Worm (Caenorhabditis elegans) whole organism, late embryonic: ENCODE measurements around the gene cyp-34A6.

ENCODE experiments used
- C08G9.2 ChIP-seq: sonication (generic microtip); optimal IDR thresholded peaks from 2 replicates; lab custom pipeline; 2016; ENCODE audit warnings: mild to moderate bottlenecking, missing genetic modification characterization, moderate library complexity, missing compliant biosample characterization
- C38D4.7 ChIP-seq: fragments of 200-800 bp; sonication (Bioruptor generic); optimal IDR thresholded peaks from 2 replicates; lab custom pipeline; 2018; ENCODE audit warnings: mild to moderate bottlenecking, missing genetic modification characterization, moderate library complexity, missing compliant biosample characterization
- F13H6.1 ChIP-seq: sonication (generic microtip); optimal IDR thresholded peaks from 2 replicates; lab custom pipeline; 2016; ENCODE audit warnings: missing genetic modification characterization, missing compliant biosample characterization
- Y22D7AL.16 ChIP-seq: sonication (generic microtip); optimal IDR thresholded peaks from 2 replicates; lab custom pipeline; 2016; ENCODE audit warnings: missing genetic modification characterization, missing compliant biosample characterization
- ahr-1 ChIP-seq: sonication (generic microtip); optimal IDR thresholded peaks from 2 replicates; lab custom pipeline; 2016; ENCODE audit warnings: missing genetic modification characterization, missing compliant biosample characterization
- ama-1 ChIP-seq: fragments of 150-350 bp; optimal IDR thresholded peaks from 2 replicates; lab custom pipeline; 2014
- ceh-18 ChIP-seq: sonication (generic microtip); optimal IDR thresholded peaks from 2 replicates; lab custom pipeline; 2016; ENCODE audit warnings: missing genetic modification characterization, missing compliant biosample characterization
- ceh-19 ChIP-seq: fragments of 200-800 bp; sonication (Bioruptor generic); optimal IDR thresholded peaks from 2 replicates; lab custom pipeline; 2018; ENCODE audit warnings: mild to moderate bottlenecking, missing genetic modification characterization, missing compliant biosample characterization
- ceh-2 ChIP-seq: sonication (generic microtip); optimal IDR thresholded peaks from 2 replicates; lab custom pipeline; 2016; ENCODE audit warnings: missing genotype, missing genetic modification characterization, missing compliant biosample characterization
- ceh-30 ChIP-seq: fragments of 150-350 bp; optimal IDR thresholded peaks from 2 replicates; lab custom pipeline; 2014; ENCODE audit warnings: missing biosample characterization, missing genetic modification characterization
- ceh-31 ChIP-seq: sonication (generic microtip); optimal IDR thresholded peaks from 2 replicates; lab custom pipeline; 2016; ENCODE audit warnings: missing genetic modification characterization, missing compliant biosample characterization
- ceh-34 ChIP-seq: sonication (generic microtip); optimal IDR thresholded peaks from 2 replicates; lab custom pipeline; 2016; ENCODE audit warnings: mild to moderate bottlenecking, missing genetic modification characterization, missing compliant biosample characterization
- ceh-48 ChIP-seq: sonication (generic microtip); optimal IDR thresholded peaks from 2 replicates; lab custom pipeline; 2016; ENCODE audit warnings: missing genetic modification characterization, inconsistent platforms, missing compliant biosample characterization
- ceh-6 ChIP-seq: fragments of 200-800 bp; sonication (Bioruptor generic); optimal IDR thresholded peaks from 2 replicates; lab custom pipeline; 2018; ENCODE audit warnings: mild to moderate bottlenecking, missing genetic modification characterization, missing compliant biosample characterization
- ceh-9 ChIP-seq: sonication (generic microtip); optimal IDR thresholded peaks from 2 replicates; lab custom pipeline; 2016; ENCODE audit warnings: mild to moderate bottlenecking, missing genetic modification characterization, inconsistent platforms, missing compliant biosample characterization
- elt-4 ChIP-seq: sonication (generic microtip); optimal IDR thresholded peaks from 2 replicates; lab custom pipeline; 2016; ENCODE audit warnings: missing genetic modification characterization, missing compliant biosample characterization
- ets-4 ChIP-seq: sonication (generic microtip); optimal IDR thresholded peaks from 2 replicates; lab custom pipeline; 2016; ENCODE audit warnings: missing genetic modification characterization, missing compliant biosample characterization
- fkh-10 ChIP-seq: fragments of 150-350 bp; optimal IDR thresholded peaks from 2 replicates; lab custom pipeline; 2014; ENCODE audit warnings: missing biosample characterization, missing genetic modification reagents, missing genetic modification characterization
- hlh-13 ChIP-seq: fragments of 200-800 bp; sonication (Bioruptor generic); optimal IDR thresholded peaks from 2 replicates; lab custom pipeline; 2018; ENCODE audit warnings: mild to moderate bottlenecking, missing genetic modification characterization, missing compliant biosample characterization
- hlh-15 ChIP-seq: sonication (generic microtip); optimal IDR thresholded peaks from 2 replicates; lab custom pipeline; 2016; ENCODE audit warnings: missing genetic modification characterization, missing compliant biosample characterization
- hlh-30 ChIP-seq: sonication (generic microtip); optimal IDR thresholded peaks from 2 replicates; lab custom pipeline; 2017; ENCODE audit warnings: antibody characterized with exemption, missing genetic modification characterization, missing compliant biosample characterization; ENCODE audit not compliant: insufficient read depth
- lim-6 ChIP-seq: sonication (generic microtip); optimal IDR thresholded peaks from 2 replicates; lab custom pipeline; 2016; ENCODE audit warnings: missing genetic modification characterization, missing compliant biosample characterization
- madf-2 ChIP-seq: sonication (generic microtip); optimal IDR thresholded peaks from 2 replicates; lab custom pipeline; 2017; ENCODE audit warnings: missing genetic modification characterization, missing compliant biosample characterization
- mec-3 ChIP-seq: sonication (generic microtip); optimal IDR thresholded peaks from 2 replicates; lab custom pipeline; 2016; ENCODE audit warnings: borderline replicate concordance, missing genetic modification characterization, missing compliant biosample characterization
- nfya-1 ChIP-seq: sonication (generic microtip); optimal IDR thresholded peaks from 2 replicates; lab custom pipeline; 2017; ENCODE audit warnings: missing genetic modification characterization, mild to moderate bottlenecking, missing compliant biosample characterization, antibody characterized with exemption, moderate library complexity
- nhr-232 ChIP-seq: sonication (generic microtip); optimal IDR thresholded peaks from 2 replicates; lab custom pipeline; 2016; ENCODE audit warnings: missing genetic modification characterization, missing compliant biosample characterization
- pag-3 ChIP-seq: sonication (generic microtip); optimal IDR thresholded peaks from 2 replicates; lab custom pipeline; 2016; ENCODE audit warnings: missing compliant biosample characterization, missing genetic modification characterization, borderline replicate concordance
- pat-9 ChIP-seq: fragments of 200-800 bp; sonication (Bioruptor generic); optimal IDR thresholded peaks from 2 replicates; lab custom pipeline; 2018; ENCODE audit warnings: mild to moderate bottlenecking, missing genetic modification characterization, moderate library complexity, missing compliant biosample characterization
- pha-2 ChIP-seq: sonication (generic microtip); optimal IDR thresholded peaks from 2 replicates; lab custom pipeline; 2017; ENCODE audit warnings: mild to moderate bottlenecking, missing genetic modification characterization, missing compliant biosample characterization
- pha-4 ChIP-seq: fragments of 150-350 bp; optimal IDR thresholded peaks from 2 replicates; lab custom pipeline; 2018; ENCODE audit warnings: missing biosample characterization, missing genetic modification reagents, missing genetic modification characterization
- pqm-1 ChIP-seq: sonication (generic microtip); optimal IDR thresholded peaks from 2 replicates; lab custom pipeline; 2016; ENCODE audit warnings: missing genetic modification characterization, missing compliant biosample characterization
- ref-2 ChIP-seq: sonication (generic microtip); optimal IDR thresholded peaks from 2 replicates; lab custom pipeline; 2016; ENCODE audit warnings: missing genetic modification characterization, missing compliant biosample characterization
- rnt-1 ChIP-seq: sonication (generic microtip); optimal IDR thresholded peaks from 2 replicates; lab custom pipeline; 2016; ENCODE audit warnings: missing genetic modification characterization, missing compliant biosample characterization
- sdc-2 ChIP-seq: sonication (generic microtip); optimal IDR thresholded peaks from 2 replicates; lab custom pipeline; 2016; ENCODE audit warnings: missing genotype, missing genetic modification characterization, missing compliant biosample characterization
- syd-9 ChIP-seq: sonication (generic microtip); optimal IDR thresholded peaks from 2 replicates; lab custom pipeline; 2016; ENCODE audit warnings: mild to moderate bottlenecking, missing genetic modification characterization, moderate library complexity, missing compliant biosample characterization
- tbx-2 ChIP-seq: sonication (generic microtip); optimal IDR thresholded peaks from 2 replicates; lab custom pipeline; 2016; ENCODE audit warnings: missing genetic modification characterization, missing compliant biosample characterization
- tbx-7 ChIP-seq: sonication (generic microtip); optimal IDR thresholded peaks from 2 replicates; lab custom pipeline; 2016; ENCODE audit warnings: missing genotype, missing genetic modification characterization, missing compliant biosample characterization
- ttx-3 ChIP-seq: sonication (generic microtip); optimal IDR thresholded peaks from 2 replicates; lab custom pipeline; 2016; ENCODE audit warnings: missing genetic modification reagents, missing genetic modification characterization, missing compliant biosample characterization
- unc-55 ChIP-seq: sonication (generic microtip); optimal IDR thresholded peaks from 2 replicates; lab custom pipeline; 2017; ENCODE audit warnings: missing biosample characterization, missing genetic modification reagents, missing genetic modification characterization
- unc-86 ChIP-seq: sonication (generic microtip); optimal IDR thresholded peaks from 2 replicates; lab custom pipeline; 2016; ENCODE audit warnings: missing genetic modification characterization, missing compliant biosample characterization
- zip-5 ChIP-seq: sonication (generic microtip); optimal IDR thresholded peaks from 2 replicates; lab custom pipeline; 2016; ENCODE audit warnings: missing genetic modification characterization, missing compliant biosample characterization

The cyp-34A6 gene

DNA sequence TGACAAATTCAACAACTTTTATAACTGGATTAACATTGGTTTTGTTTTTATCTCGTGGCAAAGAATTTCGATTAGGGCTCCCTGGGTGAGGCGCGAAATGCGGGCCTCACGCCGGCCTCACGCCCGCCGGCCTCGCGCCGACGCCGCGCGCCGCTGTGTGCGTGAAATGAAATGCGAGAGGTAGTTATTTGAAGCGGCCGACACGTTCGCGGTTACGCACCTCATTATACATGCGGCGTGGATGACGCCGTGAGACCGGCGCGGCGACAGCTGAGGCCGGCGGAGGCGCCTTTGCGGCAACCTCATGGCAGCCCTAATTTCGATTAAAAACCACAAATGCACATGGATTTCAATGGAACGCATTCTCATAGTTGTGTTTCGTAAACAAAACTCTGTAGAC lies 33.6 kb downstream of the cyp-34A6 start:
- TF ChIP-seq pag-3 (no peak), C08G9.2 (tag; lab: Kevin White, UChicago) (no peak), ceh-19 (no peak), ceh-31 (tag; lab: Kevin White, UChicago) (no peak), ama-1 (lab: Kevin White, UChicago) (no peak), mec-3 (no peak)

DNA sequence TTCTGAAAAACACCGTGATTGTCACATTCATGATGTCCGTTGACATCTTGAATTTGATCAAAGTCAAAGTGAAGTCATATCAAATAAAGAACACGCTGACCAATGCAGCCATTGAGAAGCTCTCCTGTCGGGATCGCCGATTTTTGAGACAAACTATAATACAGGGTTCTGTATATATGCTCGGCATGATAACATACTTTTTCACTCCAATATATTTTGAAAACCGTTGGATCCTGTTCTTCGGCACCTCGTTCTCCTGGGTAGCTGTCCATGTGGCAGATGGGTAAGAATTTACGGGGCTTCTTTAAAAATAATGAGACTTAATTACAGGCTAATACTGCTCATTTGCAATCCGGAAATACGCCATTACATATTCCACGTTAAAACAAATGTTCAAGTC lies 38.6 kb downstream of the cyp-34A6 start:
- TF ChIP-seq pat-9 (tag; lab: Kevin White, UChicago) (no peak), pha-4 (no peak), hlh-13 (GFP tag; lab: Kevin White, UChicago) (no peak), madf-2 (no peak), elt-4 (no peak), zip-5 (tag; lab: Kevin White, UChicago) (no peak), C08G9.2 (tag; lab: Kevin White, UChicago) (no peak), tbx-7 (tag; lab: Kevin White, UChicago) (no peak), C38D4.7 (GFP tag; lab: Kevin White, UChicago) (no peak), ceh-2 (no peak), tbx-2 (tag; lab: Kevin White, UChicago) (no peak), ref-2 (no peak), ceh-34 (tag; lab: Kevin White, UChicago) (no peak), unc-86 (tag; lab: Kevin White, UChicago) (no peak), ets-4 (tag; lab: Kevin White, UChicago) (no peak), ceh-30 (no peak), ceh-31 (tag; lab: Kevin White, UChicago) (no peak)

DNA sequence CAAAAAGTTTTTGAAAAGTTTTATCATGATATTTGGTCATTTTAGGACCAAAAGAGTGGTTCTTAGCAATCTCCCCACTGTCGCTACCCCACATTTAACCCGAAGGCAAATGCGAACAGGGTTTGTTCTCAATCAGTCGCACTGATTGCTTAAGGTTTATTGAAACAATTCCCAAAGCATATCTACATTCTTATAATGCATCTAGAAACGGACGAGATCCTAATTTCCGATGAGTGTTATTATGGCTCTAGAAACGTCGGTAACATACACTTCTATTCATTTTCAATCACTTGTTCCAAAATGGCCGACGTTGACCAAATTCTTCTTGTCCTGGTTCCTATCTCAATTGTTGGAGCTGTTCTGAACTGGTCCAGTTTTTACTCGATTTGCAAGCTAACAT lies 39.5 kb downstream of the cyp-34A6 start, which contains the start of gene srx-65:
srx-65 (plus strand) TSS at position 301 of the 400 bp plus-strand sequence.
- TF ChIP-seq nhr-232, result no peak
- no peak for TF ChIP-seq syd-9 (tag; lab: Kevin White, UChicago)
- TF ChIP-seq nfya-1 (tag; lab: Kevin White, UChicago), result no peak
- no peak for TF ChIP-seq hlh-15 (tag; lab: Kevin White, UChicago)
- TF ChIP-seq unc-86 (tag; lab: Kevin White, UChicago), result no peak
- no peak for TF ChIP-seq ama-1 (lab: Kevin White, UChicago)
- no peak for TF ChIP-seq C38D4.7 (GFP tag; lab: Kevin White, UChicago)
- TF ChIP-seq madf-2, result no peak
- TF ChIP-seq pag-3, result no peak
- no peak for TF ChIP-seq tbx-2 (tag; lab: Kevin White, UChicago)
- TF ChIP-seq ref-2, result no peak
- no peak for TF ChIP-seq ceh-6
- TF ChIP-seq ceh-48 (tag; lab: Kevin White, UChicago), result no peak
- no peak for TF ChIP-seq sdc-2 (tag; lab: Kevin White, UChicago)
- TF ChIP-seq hlh-30, result no peak

DNA sequence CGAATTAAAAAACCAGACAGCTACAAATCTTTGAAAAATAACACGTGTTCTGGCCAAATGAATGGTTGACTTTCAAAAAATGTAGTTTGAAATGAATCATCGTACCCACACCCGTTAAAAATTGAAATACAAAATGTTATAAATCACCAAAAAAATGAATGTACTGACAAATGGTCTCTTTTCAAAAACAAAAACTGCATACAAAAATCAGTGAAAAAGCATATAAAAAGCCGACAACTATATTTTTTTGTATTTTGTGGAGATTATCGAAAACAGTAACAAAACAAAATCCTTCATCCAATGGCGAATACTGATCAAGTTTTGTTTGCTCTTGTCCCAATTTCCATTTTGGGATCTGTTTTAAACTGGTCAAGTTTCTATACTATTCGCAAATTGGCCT lies 41.8 kb downstream of the cyp-34A6 start, which contains the start of gene srx-66:
srx-66 (plus strand) TSS at position 301 of the 400 bp plus-strand sequence.
- TF ChIP-seq C08G9.2 (tag; lab: Kevin White, UChicago) (no peak), unc-55 (GFP tag; lab: Kevin White, UChicago) (no peak), F13H6.1 (tag; lab: Kevin White, UChicago) (no peak), ahr-1 (tag; lab: Kevin White, UChicago) (no peak), hlh-15 (tag; lab: Kevin White, UChicago) (no peak), Y22D7AL.16 (tag; lab: Kevin White, UChicago) (no peak), ceh-30 (no peak), ceh-18 (tag; lab: Kevin White, UChicago) (no peak), madf-2 (no peak), ets-4 (tag; lab: Kevin White, UChicago) (no peak), lim-6 (tag; lab: Kevin White, UChicago) (no peak), pqm-1 (no peak), ceh-9 (tag; lab: Kevin White, UChicago) (no peak), zip-5 (tag; lab: Kevin White, UChicago) (no peak), ttx-3 (tag; lab: Kevin White, UChicago) (no peak), fkh-10 (no peak), rnt-1 (tag; lab: Kevin White, UChicago) (no peak), pha-2 (tag; lab: Kevin White, UChicago) (no peak)
